Worm (Caenorhabditis elegans) whole organism, young adult: ENCODE data around the gene F35B3.7.

ENCODE experiments used
- B0019.2 ChIP-seq: fragments of 200-800 bp; sonication (Bioruptor generic); conservative IDR thresholded peaks from 2 replicates; pipeline ENCODE4 v1.3.6; 2022; ENCODE audit warnings: missing genetic modification reagents, missing genetic modification characterization, missing compliant biosample characterization
- B0336.3 ChIP-seq: fragments of 200-800 bp; sonication (Bioruptor generic); IDR thresholded peaks from 2 replicates; pipeline ENCODE4 v1.3.6; 2022; ENCODE audit warnings: missing genetic modification characterization, missing compliant biosample characterization
- C06A6.2 ChIP-seq: fragments of 200-800 bp; sonication (Bioruptor generic); conservative IDR thresholded peaks from 2 replicates; pipeline ENCODE4 v1.3.6; 2022; ENCODE audit warnings: missing genetic modification characterization, missing compliant biosample characterization
- C17E4.6 ChIP-seq: fragments of 200-800 bp; sonication (Bioruptor generic); IDR thresholded peaks from 2 replicates; pipeline ENCODE4 v1.3.6; 2022; ENCODE audit warnings: missing genetic modification reagents, missing genetic modification characterization, missing compliant biosample characterization
- F10E7.11 ChIP-seq: sonication (generic microtip); optimal IDR thresholded peaks from 2 replicates; lab custom pipeline; 2017; ENCODE audit warnings: mild to moderate bottlenecking, missing genetic modification characterization, moderate library complexity, missing compliant biosample characterization
- F55B11.4 ChIP-seq: sonication (generic microtip); optimal IDR thresholded peaks from 2 replicates; lab custom pipeline; 2016; ENCODE audit warnings: missing compliant biosample characterization, missing genetic modification characterization, borderline replicate concordance; ENCODE audit not compliant: insufficient read depth
- F57A8.1 ChIP-seq: fragments of 200-800 bp; sonication (Bioruptor generic); optimal IDR thresholded peaks from 2 replicates; lab custom pipeline; 2018; ENCODE audit warnings: mild to moderate bottlenecking, missing genetic modification characterization, moderate library complexity, missing compliant biosample characterization
- K11D2.4 ChIP-seq: fragments of 200-800 bp; sonication (Bioruptor generic); IDR thresholded peaks from 2 replicates; pipeline ENCODE4 v1.3.6; 2022; ENCODE audit warnings: missing genetic modification reagents, missing genetic modification characterization, missing compliant biosample characterization
- T07F8.4 ChIP-seq: sonication (generic microtip); optimal IDR thresholded peaks from 2 replicates; lab custom pipeline; 2016; ENCODE audit warnings: mild to moderate bottlenecking, missing genetic modification characterization, moderate library complexity, missing compliant biosample characterization
- Y56A3A.18 ChIP-seq: fragments of 200-800 bp; sonication (Bioruptor generic); IDR thresholded peaks from 2 replicates; pipeline ENCODE4 v1.3.6; 2022; ENCODE audit warnings: missing genetic modification reagents, missing genetic modification characterization, missing compliant biosample characterization
- ZK185.1 ChIP-seq: sonication (generic microtip); optimal IDR thresholded peaks from 2 replicates; lab custom pipeline; 2016; ENCODE audit warnings: mild to moderate bottlenecking, missing genetic modification characterization, missing compliant biosample characterization; ENCODE audit not compliant: poor library complexity, severe bottlenecking
- attf-3 ChIP-seq: fragments of 200-800 bp; sonication (Bioruptor generic); conservative IDR thresholded peaks from 2 replicates; pipeline ENCODE4 v1.3.6; 2022; ENCODE audit warnings: missing genetic modification reagents, missing genetic modification characterization, missing compliant biosample characterization
- attf-6 ChIP-seq: fragments of 200-800 bp; sonication (Bioruptor generic); IDR thresholded peaks from 2 replicates; pipeline ENCODE4 v1.3.6; 2022; ENCODE audit warnings: missing genetic modification reagents, missing genetic modification characterization, missing compliant biosample characterization
- bed-1 ChIP-seq: fragments of 200-800 bp; sonication (Bioruptor generic); IDR thresholded peaks from 2 replicates; pipeline ENCODE4 v1.3.6; 2022; ENCODE audit warnings: missing genetic modification reagents, missing genetic modification characterization, missing compliant biosample characterization
- bed-2 ChIP-seq: fragments of 200-800 bp; sonication (Bioruptor generic); IDR thresholded peaks from 2 replicates; pipeline ENCODE4 v1.3.6; 2022; ENCODE audit warnings: missing genetic modification reagents, missing genetic modification characterization, missing compliant biosample characterization
- cebp-2 ChIP-seq: fragments of 200-800 bp; sonication (Bioruptor generic); IDR thresholded peaks from 2 replicates; pipeline ENCODE4 v1.3.6; 2022; ENCODE audit warnings: missing genetic modification characterization, missing compliant biosample characterization
- chd-7 ChIP-seq: sonication (generic microtip); optimal IDR thresholded peaks from 2 replicates; lab custom pipeline; 2016; ENCODE audit warnings: mild to moderate bottlenecking, missing genetic modification characterization, moderate library complexity, missing compliant biosample characterization
- dpff-1 ChIP-seq: sonication (generic microtip); optimal IDR thresholded peaks from 2 replicates; lab custom pipeline; 2017; ENCODE audit warnings: mild to moderate bottlenecking, missing genetic modification characterization, missing compliant biosample characterization
- dpl-1 ChIP-seq: fragments of 150-350 bp; optimal IDR thresholded peaks from 2 replicates; lab custom pipeline; 2014; ENCODE audit warnings: missing biosample characterization, missing genetic modification reagents, missing genetic modification characterization
- efl-1 ChIP-seq: fragments of 150-350 bp; optimal IDR thresholded peaks from 2 replicates; lab custom pipeline; 2014; ENCODE audit warnings: missing biosample characterization, missing genetic modification reagents, missing genetic modification characterization
- egrh-3 ChIP-seq: fragments of 200-800 bp; sonication (Bioruptor generic); IDR thresholded peaks from 2 replicates; pipeline ENCODE4 v1.3.6; 2022; ENCODE audit warnings: missing genetic modification reagents, missing genetic modification characterization, missing compliant biosample characterization
- ekl-4 ChIP-seq: fragments of 200-800 bp; sonication (Bioruptor generic); IDR thresholded peaks from 2 replicates; pipeline ENCODE4 v1.3.6; 2022; ENCODE audit warnings: missing genetic modification reagents, missing genetic modification characterization, missing compliant biosample characterization
- him-1 ChIP-seq: sonication (generic microtip); optimal IDR thresholded peaks from 2 replicates; lab custom pipeline; 2016; ENCODE audit warnings: missing genotype, missing genetic modification reagents, missing genetic modification characterization, missing compliant biosample characterization
- hlh-26 ChIP-seq: fragments of 200-800 bp; sonication (Bioruptor generic); conservative IDR thresholded peaks from 2 replicates; pipeline ENCODE4 v1.3.6; 2022; ENCODE audit warnings: missing genetic modification reagents, missing genetic modification characterization, missing compliant biosample characterization
- hrde-1 ChIP-seq: sonication (generic microtip); optimal IDR thresholded peaks from 2 replicates; lab custom pipeline; 2016; ENCODE audit warnings: missing genetic modification characterization, mild to moderate bottlenecking, missing compliant biosample characterization, moderate library complexity, missing genotype, missing genetic modification reagents, borderline replicate concordance
- hsf-1 ChIP-seq: fragments of 200-800 bp; sonication (Bioruptor generic); IDR thresholded peaks from 2 replicates; pipeline ENCODE4 v1.3.6; 2022; ENCODE audit warnings: missing genetic modification reagents, missing genetic modification characterization, missing compliant biosample characterization
- lin-40 ChIP-seq: sonication (generic microtip); optimal IDR thresholded peaks from 2 replicates; lab custom pipeline; 2016; ENCODE audit warnings: missing genetic modification characterization, mild to moderate bottlenecking, missing compliant biosample characterization, missing genotype, missing genetic modification reagents
- lir-1 ChIP-seq: fragments of 200-800 bp; sonication (Bioruptor generic); conservative IDR thresholded peaks from 2 replicates; pipeline ENCODE4 v1.3.6; 2022; ENCODE audit warnings: missing genetic modification reagents, missing genetic modification characterization, missing compliant biosample characterization
- madf-10 ChIP-seq: sonication (generic microtip); optimal IDR thresholded peaks from 2 replicates; lab custom pipeline; 2016; ENCODE audit warnings: mild to moderate bottlenecking, missing genetic modification characterization, missing compliant biosample characterization
- madf-3 ChIP-seq: fragments of 200-800 bp; sonication (Bioruptor generic); IDR thresholded peaks from 2 replicates; pipeline ENCODE4 v1.3.6; 2022; ENCODE audit warnings: missing genetic modification reagents, missing genetic modification characterization, missing compliant biosample characterization
- madf-8 ChIP-seq: fragments of 200-800 bp; sonication (Bioruptor generic); conservative IDR thresholded peaks from 2 replicates; pipeline ENCODE4 v1.3.6; 2022; ENCODE audit warnings: missing genetic modification reagents, missing genetic modification characterization, missing compliant biosample characterization
- nfya-1 ChIP-seq: sonication (generic microtip); optimal IDR thresholded peaks from 2 replicates; lab custom pipeline; 2017; ENCODE audit warnings: antibody characterized with exemption, missing compliant biosample characterization, missing genetic modification characterization, borderline replicate concordance; ENCODE audit not compliant: insufficient read depth
- nfya-2 ChIP-seq: fragments of 200-800 bp; sonication (Bioruptor generic); IDR thresholded peaks from 2 replicates; pipeline ENCODE4 v1.3.6; 2022; ENCODE audit warnings: missing genetic modification reagents, missing genetic modification characterization, missing compliant biosample characterization
- nhr-120 ChIP-seq: fragments of 200-800 bp; sonication (Bioruptor generic); IDR thresholded peaks from 2 replicates; pipeline ENCODE4 v1.3.6; 2022; ENCODE audit warnings: missing genetic modification characterization, missing compliant biosample characterization
- nhr-80 ChIP-seq: sonication (generic microtip); optimal IDR thresholded peaks from 2 replicates; lab custom pipeline; 2016; ENCODE audit warnings: missing genetic modification characterization, missing compliant biosample characterization
- nhr-90 ChIP-seq: sonication (generic microtip); optimal IDR thresholded peaks from 2 replicates; lab custom pipeline; 2016; ENCODE audit warnings: missing genotype, mild to moderate bottlenecking, missing genetic modification characterization, missing compliant biosample characterization
- snpc-1.3 ChIP-seq: sonication (generic microtip); optimal IDR thresholded peaks from 2 replicates; lab custom pipeline; 2017; ENCODE audit warnings: missing genetic modification characterization, mild to moderate bottlenecking, missing compliant biosample characterization, antibody characterized with exemption, moderate library complexity, missing genotype, missing genetic modification reagents; ENCODE audit not compliant: insufficient read depth
- snpc-3.4 ChIP-seq: sonication (generic microtip); optimal IDR thresholded peaks from 2 replicates; lab custom pipeline; 2017; ENCODE audit warnings: missing genetic modification characterization, mild to moderate bottlenecking, missing compliant biosample characterization, antibody characterized with exemption, moderate library complexity, missing genotype, missing genetic modification reagents
- snpc-4 ChIP-seq, 5 experiments: fragments of 150-350 bp in 1 of 5; sonication (generic microtip) in 4 of 5; optimal IDR thresholded peaks; 2 replicates each; lab custom pipeline; 2014 to 2018; ENCODE audit warnings: missing genetic modification characterization in 5 of 5, missing biosample characterization in 3 of 5, antibody characterized with exemption in 2 of 5, mild to moderate bottlenecking in 2 of 5, missing compliant biosample characterization in 2 of 5, missing genotype in 2 of 5, moderate library complexity in 2 of 5, missing genetic modification reagents in 1 of 5
- tbx-9 ChIP-seq: sonication (generic microtip); optimal IDR thresholded peaks from 2 replicates; lab custom pipeline; 2016; ENCODE audit warnings: borderline replicate concordance, missing genetic modification characterization, inconsistent platforms, missing compliant biosample characterization
- unc-130 ChIP-seq: sonication (generic microtip); optimal IDR thresholded peaks from 2 replicates; lab custom pipeline; 2016; ENCODE audit warnings: missing genetic modification reagents, missing genetic modification characterization, missing compliant biosample characterization
- unc-62 ChIP-seq: fragments of 150-350 bp; optimal IDR thresholded peaks from 2 replicates; lab custom pipeline; 2014; ENCODE audit warnings: missing biosample characterization, missing genetic modification reagents, missing genetic modification characterization
- ztf-26 ChIP-seq: sonication (generic microtip); optimal IDR thresholded peaks from 2 replicates; lab custom pipeline; 2017; ENCODE audit warnings: missing genetic modification characterization, missing compliant biosample characterization
- ztf-28 ChIP-seq: fragments of 200-800 bp; sonication (Bioruptor generic); IDR thresholded peaks from 2 replicates; pipeline ENCODE4 v1.3.6; 2022; ENCODE audit warnings: missing genetic modification reagents, missing genetic modification characterization, missing compliant biosample characterization
- ztf-6 ChIP-seq: fragments of 200-800 bp; sonication (Bioruptor generic); IDR thresholded peaks from 2 replicates; pipeline ENCODE4 v1.3.6; 2022; ENCODE audit warnings: missing genetic modification reagents, missing genetic modification characterization, missing compliant biosample characterization

F35B3.7 gene

ce11 chrX:17034193-17034592 is 8.7 kb downstream of the F35B3.7 start:
- no peak for TF ChIP-seq Y56A3A.18 (GFP tag; lab: Robert Waterston, UW)
- TF ChIP-seq T07F8.4 (tag; lab: Kevin White, UChicago), result no peak
- TF ChIP-seq B0019.2 (GFP tag; lab: Robert Waterston, UW), result no peak
- TF ChIP-seq K11D2.4 (GFP tag; lab: Robert Waterston, UW), result no peak
- no peak for TF ChIP-seq ZK185.1 (tag; lab: Kevin White, UChicago)
- no peak for TF ChIP-seq madf-10 (tag; lab: Kevin White, UChicago)
- no peak for TF ChIP-seq F10E7.11
- TF ChIP-seq dpff-1 (tag; lab: Kevin White, UChicago), result no peak
- no peak for TF ChIP-seq nhr-90
- no peak for TF ChIP-seq nfya-1
- TF ChIP-seq him-1 (tag; lab: Kevin White, UChicago), result no peak
- TF ChIP-seq unc-130 (GFP tag; lab: Kevin White, UChicago), result no peak
- no peak for TF ChIP-seq C17E4.6
- TF ChIP-seq lin-40 (tag; lab: Kevin White, UChicago), result no peak
- TF ChIP-seq cebp-2, result no peak
- no peak for TF ChIP-seq nhr-80 (tag; lab: Kevin White, UChicago)
- no peak for TF ChIP-seq ekl-4 (GFP tag; lab: Robert Waterston, UW)
- TF ChIP-seq attf-3 (GFP tag; lab: Robert Waterston, UW), result no peak
- TF ChIP-seq bed-2 (GFP tag; lab: Robert Waterston, UW), result no peak
- TF ChIP-seq, all 124 proteins: peak for 0

ce11 chrX:17030169-17030914 is 12.5 kb downstream of the F35B3.7 start, which contains the start of gene ptrn-1:
Gene ptrn-1, minus strand, starts transcription at chrX:17030219.
- no peak for TF ChIP-seq B0019.2 (GFP tag; lab: Robert Waterston, UW)
- TF ChIP-seq lin-40 (tag; lab: Kevin White, UChicago), result peak; percentile 3
- no peak for TF ChIP-seq hsf-1 (GFP tag; lab: Robert Waterston, UW)
- TF ChIP-seq ztf-28 (GFP tag; lab: Robert Waterston, UW), result no peak
- TF ChIP-seq madf-3 (GFP tag; lab: Robert Waterston, UW), result no peak
- no peak for TF ChIP-seq C17E4.6
- TF ChIP-seq C06A6.2 (GFP tag; lab: Robert Waterston, UW), result no peak
- no peak for TF ChIP-seq snpc-3.4
- TF ChIP-seq F55B11.4, result no peak
- TF ChIP-seq dpl-1 (GFP tag; lab: Kevin White, UChicago), result no peak
- no peak for TF ChIP-seq snpc-4 (GFP tag; optimal IDR thresholded peaks at IDR 0.05; lab: Kevin White, UChicago)
- peak in 2 of 4 experiments; percentile 67 to 70 for TF ChIP-seq snpc-4 (tag; optimal IDR thresholded peaks at IDR 0.05; lab: Kevin White, UChicago)
- TF ChIP-seq hlh-26, result no peak
- TF ChIP-seq nfya-1, result no peak
- peak; percentile 83 for TF ChIP-seq egrh-3 (GFP tag; lab: Robert Waterston, UW)
- no peak for TF ChIP-seq nfya-2 (GFP tag; lab: Robert Waterston, UW)
- TF ChIP-seq dpff-1 (tag; lab: Kevin White, UChicago), result no peak
- TF ChIP-seq lir-1 (GFP tag; lab: Robert Waterston, UW), result peak; percentile 48
- no peak for TF ChIP-seq bed-1
- no peak for TF ChIP-seq nhr-120
- TF ChIP-seq F57A8.1 (GFP tag; lab: Kevin White, UChicago), result no peak
- TF ChIP-seq efl-1 (GFP tag; lab: Kevin White, UChicago), result no peak
- no peak for TF ChIP-seq tbx-9 (tag; lab: Kevin White, UChicago)
- no peak for TF ChIP-seq unc-62 (GFP tag; lab: Kevin White, UChicago)
- no peak for TF ChIP-seq snpc-1.3 (tag; lab: Kevin White, UChicago)
- no peak for TF ChIP-seq hrde-1
- TF ChIP-seq chd-7 (tag; lab: Kevin White, UChicago), result peak; percentile 22
- no peak for TF ChIP-seq B0336.3 (GFP tag; lab: Robert Waterston, UW)
- TF ChIP-seq madf-8 (GFP tag; lab: Robert Waterston, UW), result no peak
- TF ChIP-seq ztf-26 (tag; lab: Kevin White, UChicago), result no peak
- no peak for TF ChIP-seq ztf-6 (GFP tag; lab: Robert Waterston, UW)
- no peak for TF ChIP-seq attf-6 (GFP tag; lab: Robert Waterston, UW)
- no peak for TF ChIP-seq T07F8.4 (tag; lab: Kevin White, UChicago)
